Fruit fly (Drosophila melanogaster) Kc167 (cell line): ENCODE measurements around the gene CG6686.
"Not testable (repeated sequence)": the region's sequence is repeated elsewhere in the genome, so short reads cannot be mapped to it uniquely, and the experiment has no call there.

Experiments
- Myc ChIP-seq: fragments of >200 bp; optimal IDR thresholded peaks from 2 replicates; lab custom pipeline; 2017; ENCODE audit warnings: missing external identifiers
- Sin3A ChIP-seq: fragments of >200 bp; optimal IDR thresholded peaks from 2 replicates; lab custom pipeline; 2018; ENCODE audit warnings: missing external identifiers
- h ChIP-seq: fragments of >200 bp; optimal IDR thresholded peaks from 3 replicates; lab custom pipeline; 2018; ENCODE audit warnings: missing external identifiers
- insv ChIP-seq: fragments of >200 bp; optimal IDR thresholded peaks from 3 replicates; lab custom pipeline; 2018; ENCODE audit warnings: missing external identifiers
- psq ChIP-seq: fragments of >200 bp; optimal IDR thresholded peaks from 2 replicates; lab custom pipeline; 2017; ENCODE audit warnings: missing external identifiers
- ttk ChIP-seq: sonication (Bioruptor generic); optimal IDR thresholded peaks from 2 replicates; lab custom pipeline; 2017; ENCODE audit warnings: missing external identifiers

The CG6686 gene

DNA sequence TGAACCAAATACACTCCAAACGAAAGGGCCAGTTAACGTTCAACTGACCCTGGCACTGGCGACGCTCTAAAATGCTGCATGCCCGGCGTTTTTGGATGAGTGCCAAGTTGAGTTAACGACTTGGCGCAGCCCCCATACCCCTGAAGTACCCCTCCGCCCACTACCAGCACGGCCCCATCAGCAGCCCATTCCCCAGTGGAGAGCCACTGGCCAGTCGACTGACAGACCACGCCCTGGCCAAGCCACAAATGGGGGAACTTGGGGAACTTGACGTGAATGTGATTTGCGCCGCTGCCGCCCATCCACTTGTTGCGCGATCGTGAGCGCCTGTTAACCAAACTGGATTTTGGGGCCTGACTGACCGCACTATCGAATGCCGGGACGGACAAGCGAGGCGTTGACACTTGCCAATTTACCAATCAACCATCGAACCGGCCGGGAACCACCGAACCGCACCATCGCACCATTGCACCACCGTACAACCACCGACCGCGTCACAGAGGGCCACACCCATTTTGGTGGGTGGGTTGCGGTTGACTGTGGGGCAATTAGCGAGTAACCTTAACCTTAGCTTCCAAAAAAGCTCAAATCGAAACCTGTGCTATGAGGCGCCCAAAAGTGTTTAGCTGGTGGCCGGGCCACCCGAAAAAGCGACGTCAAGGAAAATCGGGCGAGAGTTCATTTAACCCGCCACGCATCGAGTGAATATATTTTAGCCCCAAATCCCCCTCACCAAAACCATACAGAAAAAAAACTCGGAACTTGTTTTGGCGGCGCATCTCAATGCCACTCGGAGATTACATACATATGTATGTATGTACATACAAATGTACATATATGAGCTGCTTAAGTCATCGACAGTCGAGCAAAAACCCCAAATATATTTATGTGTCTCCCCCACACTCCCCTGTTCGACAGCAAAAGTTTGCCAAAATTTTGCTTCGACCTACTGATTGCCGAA is 17.9 kb upstream of the CG6686 start:
- TF ChIP-seq insv (lab: Kevin White, UChicago) (no peak), Sin3A (lab: Kevin White, UChicago) (no peak), h (lab: Kevin White, UChicago) (no peak), Myc (lab: Kevin White, UChicago) (no peak), ttk (lab: Kevin White, UChicago) (no peak), psq (lab: Kevin White, UChicago) (no peak)

DNA sequence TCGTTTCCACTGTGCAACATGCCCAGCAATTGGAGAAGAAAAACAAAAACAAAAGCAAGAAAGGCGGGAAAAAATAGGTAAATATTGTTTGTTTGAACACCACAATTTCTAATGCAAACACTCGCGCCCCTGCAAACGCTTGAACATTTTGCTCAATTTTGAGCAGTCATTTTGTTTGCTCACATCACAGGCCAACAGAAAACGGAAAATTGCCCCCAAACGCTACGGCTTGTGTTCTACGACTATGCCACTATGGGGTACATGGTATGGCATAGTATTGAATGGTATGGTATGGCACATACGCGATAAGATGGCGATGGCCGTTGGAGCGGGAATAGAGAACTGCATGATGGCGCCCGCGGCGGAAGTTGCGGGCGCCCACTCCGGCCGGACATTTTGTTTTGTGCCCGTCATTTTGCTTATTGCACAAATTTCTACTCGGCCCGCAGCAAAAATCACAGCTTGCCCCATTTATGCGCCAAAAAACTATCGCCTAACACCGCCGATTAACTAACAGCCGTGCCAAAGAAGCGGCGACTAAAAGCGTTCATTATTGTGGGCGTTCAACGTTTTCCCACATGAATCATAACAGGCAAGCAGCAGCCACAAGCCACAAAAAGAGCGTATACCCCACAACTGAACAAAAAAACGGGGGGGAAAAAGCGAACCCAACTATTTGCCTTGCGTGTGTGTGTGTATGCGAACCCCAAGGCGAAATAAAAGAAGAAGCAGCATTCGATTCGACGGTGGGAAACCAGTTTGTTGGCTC is 16.6 kb upstream of the CG6686 start:
- TF ChIP-seq insv (lab: Kevin White, UChicago), result no peak
- no peak for TF ChIP-seq Sin3A (lab: Kevin White, UChicago)
- no peak for TF ChIP-seq psq (lab: Kevin White, UChicago)
- no peak for TF ChIP-seq h (lab: Kevin White, UChicago)

DNA sequence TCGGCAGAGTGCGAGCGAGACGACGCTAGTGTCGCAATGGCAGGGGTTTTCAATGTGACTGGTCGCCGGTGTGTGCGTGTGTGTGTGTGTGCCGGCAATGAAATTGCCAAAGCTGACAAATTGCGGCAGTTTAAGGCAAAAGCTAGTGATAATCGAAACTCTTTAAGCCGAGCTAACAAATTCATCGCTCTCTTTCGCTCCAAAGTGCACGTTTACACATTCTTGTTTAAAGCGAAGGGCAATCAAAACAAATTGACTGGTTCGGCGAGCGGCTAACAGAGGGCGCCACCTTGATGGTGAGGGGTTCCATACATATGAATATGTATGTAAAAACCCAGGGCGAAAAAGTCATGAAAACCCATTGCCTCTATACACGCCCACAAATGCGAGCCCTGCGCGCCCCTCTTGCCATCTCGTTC is 16.0 kb upstream of the CG6686 start:
- TF ChIP-seq h (lab: Kevin White, UChicago) (no peak), insv (lab: Kevin White, UChicago) (no peak), Myc (lab: Kevin White, UChicago) (no peak), Sin3A (lab: Kevin White, UChicago) (no peak), psq (lab: Kevin White, UChicago) (no peak), ttk (lab: Kevin White, UChicago) (no peak)

DNA sequence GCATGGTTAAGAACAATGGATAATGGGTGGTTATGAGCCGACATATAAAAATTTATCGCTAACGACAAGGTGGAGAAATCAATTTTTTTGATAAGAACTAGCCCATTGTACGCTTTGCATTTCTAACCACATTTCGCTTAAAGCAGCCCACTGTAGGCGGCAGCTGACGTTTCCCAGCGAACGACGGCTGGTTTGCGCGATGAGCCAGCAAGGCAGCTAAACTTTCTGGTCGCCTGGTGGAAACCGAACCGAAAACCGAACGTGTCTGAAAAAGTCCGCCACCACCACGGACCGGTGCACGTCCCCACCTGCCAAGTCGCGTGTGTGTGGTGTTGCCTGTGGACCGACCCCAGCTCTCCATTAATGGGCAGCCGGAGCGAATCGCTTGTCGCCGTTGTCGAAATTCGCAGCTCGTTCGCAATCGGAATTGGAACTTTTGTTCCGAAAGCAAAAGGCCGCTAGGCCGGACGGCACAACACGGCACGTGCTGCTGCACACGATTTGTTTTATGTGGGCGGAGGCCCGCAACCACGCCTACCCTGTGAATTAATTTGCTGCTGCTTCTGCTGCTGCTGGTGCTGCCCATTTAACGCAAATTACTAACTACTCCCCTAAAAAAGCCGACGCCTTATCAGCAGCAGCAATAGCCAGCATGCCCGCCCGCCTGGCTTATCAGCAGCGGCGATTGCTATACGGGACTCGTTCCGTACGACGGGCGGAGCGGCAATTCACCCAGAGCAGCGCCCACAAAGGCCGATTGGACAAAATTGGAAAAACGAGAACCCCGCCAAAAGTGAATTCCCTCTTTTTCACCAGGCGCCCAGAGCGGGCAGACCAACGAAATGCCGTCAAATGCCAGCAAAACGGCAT is 15.3 kb upstream of the CG6686 start:
- no peak for TF ChIP-seq Sin3A (lab: Kevin White, UChicago)
- TF ChIP-seq ttk (lab: Kevin White, UChicago), result no peak
- no peak for TF ChIP-seq h (lab: Kevin White, UChicago)
- no peak for TF ChIP-seq Myc (lab: Kevin White, UChicago)
- TF ChIP-seq psq (lab: Kevin White, UChicago), result no peak

DNA sequence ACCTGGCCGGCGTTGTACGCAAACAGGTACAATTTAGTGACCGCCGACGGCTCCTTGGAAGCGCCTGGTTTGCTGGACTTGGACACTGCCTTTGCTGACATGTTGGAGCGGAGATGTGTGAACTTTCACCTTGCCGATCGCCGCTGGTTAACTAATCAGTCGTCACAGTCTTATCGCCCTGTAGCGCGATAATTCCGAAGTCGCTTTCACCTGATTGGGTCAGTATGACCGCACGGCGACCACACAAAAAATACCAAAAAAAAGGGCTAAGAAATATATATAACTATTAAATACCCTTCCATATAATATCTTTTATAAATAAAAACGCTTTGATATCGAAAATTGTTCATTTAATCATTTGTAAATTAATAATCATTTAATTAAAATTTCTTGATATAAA is 14.2 kb upstream of the CG6686 start, which contains the start of gene Hacd1:
TSS of gene Hacd1 (minus strand) at position 216 of the 400 bp plus-strand sequence.
- TF ChIP-seq psq (lab: Kevin White, UChicago) (no peak), h (lab: Kevin White, UChicago) (no peak)

DNA sequence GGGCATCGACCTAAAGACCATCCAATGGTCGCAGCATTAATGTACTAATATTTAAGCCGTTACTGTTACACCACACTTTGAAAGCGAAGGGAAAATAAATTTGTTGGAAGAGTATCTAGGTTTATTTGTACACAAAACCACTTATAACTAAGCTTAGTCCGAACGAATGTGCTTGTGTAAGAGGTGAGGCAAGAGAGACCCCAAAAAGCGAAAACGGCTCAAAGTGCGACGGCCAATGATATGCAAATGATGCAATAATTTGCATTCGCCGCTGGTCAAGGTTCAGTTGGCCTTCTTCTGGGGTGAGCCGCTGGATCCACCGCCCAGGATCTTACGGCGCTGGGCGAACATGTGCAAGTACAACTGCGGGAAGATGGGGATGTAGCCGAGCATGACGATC is 13.3 kb upstream of the CG6686 start:
- TF ChIP-seq insv (lab: Kevin White, UChicago) (no peak), Sin3A (lab: Kevin White, UChicago) (no peak), Myc (lab: Kevin White, UChicago) (no peak), h (lab: Kevin White, UChicago) (no peak), psq (lab: Kevin White, UChicago) (no peak), ttk (lab: Kevin White, UChicago) (no peak)

DNA sequence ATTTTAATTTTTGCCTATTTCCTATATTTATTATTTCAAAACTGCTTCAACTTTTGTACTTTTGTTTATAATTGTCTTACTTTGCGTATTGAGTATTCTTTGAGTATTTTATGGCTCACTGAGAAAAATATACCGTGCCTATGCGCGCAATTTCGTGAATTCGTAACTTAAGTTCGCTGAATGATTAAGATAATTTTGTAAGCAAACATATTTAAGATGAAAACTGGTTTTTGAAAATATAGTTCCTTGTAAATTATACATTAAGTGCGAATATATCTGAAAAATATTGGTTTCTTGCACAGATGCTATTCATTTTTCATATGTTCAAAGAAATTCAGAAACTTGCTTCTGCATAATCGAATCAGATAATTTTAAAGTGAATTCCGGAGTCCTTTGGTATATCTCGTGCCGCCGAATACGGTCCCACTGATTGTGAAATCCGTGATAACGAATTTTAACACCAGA is 11.4 kb upstream of the CG6686 start, which contains the start of the genes CG18787 and Nfs1:
TSS of gene CG18787 (minus strand) at position 101 of the 465 bp plus-strand sequence.
TSS of gene Nfs1 (plus strand) at position 415 of the 465 bp plus-strand sequence.
- not testable (repeated sequence) for TF ChIP-seq psq, Sin3A, Myc (lab: Kevin White, UChicago)

DNA sequence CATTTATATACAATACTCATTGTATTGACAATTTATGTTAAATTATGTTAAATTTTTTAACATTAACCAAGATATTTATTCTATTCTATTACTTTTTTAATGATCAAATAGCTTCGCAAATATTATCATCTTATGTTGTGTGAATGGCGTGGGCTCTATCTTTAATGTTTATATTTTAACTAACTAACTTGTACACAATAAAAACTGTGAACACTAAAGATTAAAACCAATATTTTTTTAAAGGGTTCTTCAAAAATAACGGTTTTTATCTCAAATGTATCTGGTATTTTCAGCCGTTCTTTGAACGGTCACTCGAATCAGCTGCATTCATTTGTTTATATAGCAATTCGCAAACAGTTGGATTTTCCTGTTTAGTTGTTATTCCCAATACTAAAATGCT is 8.7 kb upstream of the CG6686 start, which contains the start of gene Ada1-1:
TSS of gene Ada1-1 (plus strand) at position 301 of the 400 bp plus-strand sequence.
- not testable (repeated sequence) for TF ChIP-seq insv, Myc, psq (lab: Kevin White, UChicago)

DNA sequence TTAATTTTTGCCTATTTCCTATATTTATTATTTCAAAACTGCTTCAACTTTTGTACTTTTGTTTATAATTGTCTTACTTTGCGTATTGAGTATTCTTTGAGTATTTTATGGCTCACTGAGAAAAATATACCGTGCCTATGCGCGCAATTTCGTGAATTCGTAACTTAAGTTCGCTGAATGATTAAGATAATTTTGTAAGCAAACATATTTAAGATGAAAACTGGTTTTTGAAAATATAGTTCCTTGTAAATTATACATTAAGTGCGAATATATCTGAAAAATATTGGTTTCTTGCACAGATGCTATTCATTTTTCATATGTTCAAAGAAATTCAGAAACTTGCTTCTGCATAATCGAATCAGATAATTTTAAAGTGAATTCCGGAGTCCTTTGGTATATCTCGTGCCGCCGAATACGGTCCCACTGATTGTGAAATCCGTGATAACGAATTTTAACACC is 7.5 kb upstream of the CG6686 start, which contains the start of the genes CG18789 and Qtzl:
TSS of gene CG18789 (minus strand) at position 101 of the 459 bp plus-strand sequence.
TSS of gene Qtzl (plus strand) at position 409 of the 459 bp plus-strand sequence.
- TF ChIP-seq ttk, Sin3A, psq (lab: Kevin White, UChicago): not testable (repeated sequence)

DNA sequence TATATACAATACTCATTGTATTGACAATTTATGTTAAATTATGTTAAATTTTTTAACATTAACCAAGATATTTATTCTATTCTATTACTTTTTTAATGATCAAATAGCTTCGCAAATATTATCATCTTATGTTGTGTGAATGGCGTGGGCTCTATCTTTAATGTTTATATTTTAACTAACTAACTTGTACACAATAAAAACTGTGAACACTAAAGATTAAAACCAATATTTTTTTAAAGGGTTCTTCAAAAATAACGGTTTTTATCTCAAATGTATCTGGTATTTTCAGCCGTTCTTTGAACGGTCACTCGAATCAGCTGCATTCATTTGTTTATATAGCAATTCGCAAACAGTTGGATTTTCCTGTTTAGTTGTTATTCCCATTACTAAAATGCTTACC is 4.8 kb upstream of the CG6686 start, which contains the start of gene Ada1-2:
TSS of gene Ada1-2 (plus strand) at position 301 of the 400 bp plus-strand sequence.
- TF ChIP-seq ttk, psq, Myc (lab: Kevin White, UChicago): not testable (repeated sequence)
